Fruit fly (Drosophila melanogaster): ENCODE measurements around the gene RpS27.

dm6 chr3R:25262322-25262761 is 15.0 kb upstream of the RpS27 start, which contains the start of the genes Kdsr and CG11858:
- TF ChIP-seq Atf3 (GFP tag; optimal IDR thresholded peaks at IDR 0.05), result peak; percentile 53
- TF ChIP-seq lola (GFP tag; optimal IDR thresholded peaks at IDR 0.05), result peak in 1 of 3 experiments; percentile 53
- peak; percentile 11 for TF ChIP-seq Dp (GFP tag; optimal IDR thresholded peaks at IDR 0.05)
- peak; percentile 63 for TF ChIP-seq CG6689 (GFP tag; IDR thresholded peaks at IDR 0.05)

All from whole organism, embryonic.